Worm (Caenorhabditis elegans) whole organism, L1 larva: Measurements from ENCODE around the gene ttr-14.

Experiments
- C16A3.4 ChIP-seq: fragments of 150-350 bp; optimal IDR thresholded peaks from 2 replicates; lab custom pipeline; 2014; ENCODE audit warnings: missing biosample characterization, missing genetic modification characterization
- F16B12.6 ChIP-seq: fragments of 150-350 bp; optimal IDR thresholded peaks from 2 replicates; lab custom pipeline; 2014; ENCODE audit warnings: missing biosample characterization, missing genetic modification characterization
- alr-1 ChIP-seq: fragments of 200-800 bp; sonication (Bioruptor generic); optimal IDR thresholded peaks from 2 replicates; lab custom pipeline; 2018; ENCODE audit warnings: borderline replicate concordance, mild to moderate bottlenecking, missing genetic modification characterization, missing compliant biosample characterization
- ama-1 ChIP-seq: fragments of 150-350 bp; optimal IDR thresholded peaks from 2 replicates; lab custom pipeline; 2014
- ceh-82 ChIP-seq, 3 experiments: fragments of 150-350 bp in 1 of 3; sonication (generic microtip) in 2 of 3; optimal IDR thresholded peaks; 2 replicates each; lab custom pipeline; 2014 to 2017; ENCODE audit warnings: missing biosample characterization in 3 of 3, missing genetic modification characterization in 3 of 3
- ceh-88 ChIP-seq: fragments of 200-800 bp; sonication (Bioruptor generic); IDR thresholded peaks from 2 replicates; pipeline ENCODE4 v1.3.6; 2022; ENCODE audit warnings: missing genetic modification characterization, missing compliant biosample characterization
- dsc-1 ChIP-seq: sonication (generic microtip); optimal IDR thresholded peaks from 2 replicates; lab custom pipeline; 2016; ENCODE audit warnings: mild to moderate bottlenecking, missing genetic modification characterization, missing compliant biosample characterization
- efl-1 ChIP-seq, 4 experiments: fragments of 150-350 bp; optimal IDR thresholded peaks in 3 of 4; peaks in 1 of 4; 1 replicate in 1 of 4; 2 replicates in 3 of 4; lab custom pipeline; 2014; ENCODE audit warnings: missing biosample characterization in 2 of 4, missing genetic modification characterization in 2 of 4, missing genetic modification reagents in 2 of 4
- egl-13 ChIP-seq: sonication (generic microtip); optimal IDR thresholded peaks from 2 replicates; lab custom pipeline; 2016; ENCODE audit warnings: missing genotype, missing genetic modification reagents, missing genetic modification characterization, missing compliant biosample characterization
- elt-2 ChIP-seq: sonication (generic microtip); optimal IDR thresholded peaks from 2 replicates; lab custom pipeline; 2016; ENCODE audit warnings: missing genetic modification characterization, mild to moderate bottlenecking, inconsistent platforms, missing compliant biosample characterization, missing genetic modification reagents
- ets-5 ChIP-seq: fragments of 200-800 bp; sonication (Bioruptor generic); IDR thresholded peaks from 2 replicates; pipeline ENCODE4 v1.3.6; 2022; ENCODE audit warnings: missing genetic modification characterization, missing compliant biosample characterization
- fkh-8 ChIP-seq: sonication (generic microtip); optimal IDR thresholded peaks from 2 replicates; lab custom pipeline; 2016; ENCODE audit warnings: mild to moderate bottlenecking, missing genetic modification characterization, missing compliant biosample characterization
- fos-1 ChIP-seq: fragments of 150-350 bp; optimal IDR thresholded peaks from 2 replicates; lab custom pipeline; 2014; ENCODE audit warnings: missing biosample characterization, missing genetic modification characterization
- grh-1 ChIP-seq: fragments of 200-800 bp; sonication (Bioruptor generic); IDR thresholded peaks from 2 replicates; pipeline ENCODE4 v1.3.6; 2022; ENCODE audit warnings: missing genetic modification reagents, missing genetic modification characterization, missing compliant biosample characterization
- hpl-2 ChIP-seq: fragments of 150-350 bp; optimal IDR thresholded peaks from 2 replicates; lab custom pipeline; 2014; ENCODE audit warnings: missing biosample characterization, missing genetic modification reagents, missing genetic modification characterization
- isw-1 ChIP-seq: fragments of 200-800 bp; sonication (Bioruptor generic); IDR thresholded peaks from 2 replicates; pipeline ENCODE4 v1.3.6; 2022; ENCODE audit warnings: missing genetic modification characterization, missing compliant biosample characterization
- lin-14 ChIP-seq: fragments of 200-800 bp; sonication (Bioruptor generic); optimal IDR thresholded peaks from 2 replicates; lab custom pipeline; 2018; ENCODE audit warnings: mild to moderate bottlenecking, missing genetic modification characterization, moderate library complexity, missing compliant biosample characterization
- lin-15B ChIP-seq: fragments of 150-350 bp; sonication (generic microtip); optimal IDR thresholded peaks from 3 replicates; lab custom pipeline; 2014; ENCODE audit warnings: missing biosample characterization, missing genetic modification characterization
- lin-39 ChIP-seq: fragments of 150-350 bp; optimal IDR thresholded peaks from 2 replicates; lab custom pipeline; 2014; ENCODE audit warnings: missing biosample characterization, missing genetic modification reagents, missing genetic modification characterization
- lsy-2 ChIP-seq, 2 experiments: fragments of 150-350 bp; optimal IDR thresholded peaks; 2 replicates each; lab custom pipeline; 2014; ENCODE audit warnings: missing biosample characterization in 2 of 2, missing genetic modification characterization in 2 of 2
- mab-9 ChIP-seq: fragments of 200-800 bp; sonication (Bioruptor generic); IDR thresholded peaks from 2 replicates; pipeline ENCODE4 v1.3.6; 2022; ENCODE audit warnings: missing genetic modification reagents, missing genetic modification characterization, missing compliant biosample characterization
- mdl-1 ChIP-seq, 2 experiments: fragments of 150-350 bp; optimal IDR thresholded peaks; 2 replicates each; lab custom pipeline; 2014 to 2017; ENCODE audit warnings: missing biosample characterization in 2 of 2, missing genetic modification characterization in 2 of 2, inconsistent platforms in 1 of 2
- mep-1 ChIP-seq: fragments of 150-350 bp; optimal IDR thresholded peaks from 2 replicates; lab custom pipeline; 2014; ENCODE audit warnings: missing biosample characterization, missing genetic modification characterization
- nhr-19 ChIP-seq: fragments of 200-800 bp; sonication (Bioruptor generic); conservative IDR thresholded peaks from 2 replicates; pipeline ENCODE4 v1.3.6; 2022; ENCODE audit warnings: missing genetic modification characterization, missing compliant biosample characterization
- nhr-20 ChIP-seq: sonication (generic microtip); optimal IDR thresholded peaks from 2 replicates; lab custom pipeline; 2016; ENCODE audit warnings: mild to moderate bottlenecking, missing genetic modification characterization, missing compliant biosample characterization
- nhr-237 ChIP-seq: fragments of 150-350 bp; optimal IDR thresholded peaks from 2 replicates; lab custom pipeline; 2014; ENCODE audit warnings: missing biosample characterization, missing genetic modification characterization
- nhr-47 ChIP-seq: sonication (generic microtip); optimal IDR thresholded peaks from 2 replicates; lab custom pipeline; 2016; ENCODE audit warnings: mild to moderate bottlenecking, missing genetic modification characterization, moderate library complexity, missing compliant biosample characterization
- nhr-71 ChIP-seq: sonication (generic microtip); optimal IDR thresholded peaks from 2 replicates; lab custom pipeline; 2016; ENCODE audit warnings: mild to moderate bottlenecking, missing genetic modification characterization, moderate library complexity, missing compliant biosample characterization
- nhr-77 ChIP-seq: fragments of 150-350 bp; optimal IDR thresholded peaks from 2 replicates; lab custom pipeline; 2014; ENCODE audit warnings: missing biosample characterization, missing genetic modification characterization
- nhr-85 ChIP-seq: sonication (generic microtip); peaks from one replicate; lab custom pipeline; 2016; ENCODE audit warnings: missing genetic modification characterization, inconsistent platforms, missing compliant biosample characterization
- nhr-90 ChIP-seq: sonication (generic microtip); optimal IDR thresholded peaks from 2 replicates; lab custom pipeline; 2016; ENCODE audit warnings: mild to moderate bottlenecking, missing genetic modification characterization, missing compliant biosample characterization; ENCODE audit not compliant: poor library complexity
- rnt-1 ChIP-seq: sonication (generic microtip); optimal IDR thresholded peaks from 2 replicates; lab custom pipeline; 2016; ENCODE audit warnings: mild to moderate bottlenecking, missing genetic modification characterization, moderate library complexity, missing compliant biosample characterization
- skn-1 ChIP-seq: fragments of 150-350 bp; optimal IDR thresholded peaks from 2 replicates; lab custom pipeline; 2014; ENCODE audit warnings: missing biosample characterization, missing genetic modification characterization
- snpc-4 ChIP-seq: fragments of 150-350 bp; optimal IDR thresholded peaks from 2 replicates; lab custom pipeline; 2014; ENCODE audit warnings: missing biosample characterization, missing genetic modification characterization
- snu-23 ChIP-seq: sonication (generic microtip); optimal IDR thresholded peaks from 2 replicates; lab custom pipeline; 2016; ENCODE audit warnings: missing genetic modification characterization, missing compliant biosample characterization
- sptf-1 ChIP-seq: fragments of 150-350 bp; optimal IDR thresholded peaks from 2 replicates; lab custom pipeline; 2014; ENCODE audit warnings: missing biosample characterization, missing genetic modification characterization
- swsn-7 ChIP-seq: sonication (generic microtip); optimal IDR thresholded peaks from 2 replicates; lab custom pipeline; 2016; ENCODE audit warnings: missing genetic modification characterization, missing compliant biosample characterization
- tbx-2 ChIP-seq: sonication (generic microtip); optimal IDR thresholded peaks from 2 replicates; lab custom pipeline; 2016; ENCODE audit warnings: missing genetic modification characterization, missing compliant biosample characterization
- unc-130 ChIP-seq: fragments of 150-350 bp; optimal IDR thresholded peaks from 2 replicates; lab custom pipeline; 2017; ENCODE audit warnings: missing biosample characterization, missing genetic modification characterization, inconsistent platforms
- unc-86 ChIP-seq: sonication (generic microtip); optimal IDR thresholded peaks from 2 replicates; lab custom pipeline; 2016; ENCODE audit warnings: missing genetic modification characterization, missing compliant biosample characterization
- xbp-1 ChIP-seq: sonication (generic microtip); optimal IDR thresholded peaks from 2 replicates; lab custom pipeline; 2016; ENCODE audit warnings: missing genetic modification characterization, missing compliant biosample characterization
- ztf-11 ChIP-seq, 2 experiments: sonication (generic microtip); optimal IDR thresholded peaks; 2 replicates each; lab custom pipeline; 2016 to 2017; ENCODE audit warnings: missing genetic modification characterization in 2 of 2, missing biosample characterization in 1 of 2, missing compliant biosample characterization in 1 of 2

Gene ttr-14

DNA sequence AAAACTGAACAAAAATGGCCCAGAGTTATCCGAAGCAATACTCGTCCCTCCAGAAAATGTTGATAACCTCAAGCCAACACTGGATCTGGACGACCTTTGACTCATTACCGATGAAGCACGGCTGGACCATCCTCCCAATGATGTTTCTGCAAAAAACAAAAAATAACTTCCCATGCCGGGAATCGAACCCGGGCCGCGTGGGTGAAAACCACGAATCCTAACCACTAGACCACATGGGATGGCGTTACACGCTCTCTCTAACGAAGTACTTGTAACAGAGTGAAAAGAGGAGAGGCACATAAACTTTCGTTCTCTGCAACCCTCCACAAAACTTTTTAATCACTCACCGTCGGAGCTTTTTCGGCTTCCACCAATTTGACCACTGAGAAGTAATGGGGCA is 33.9 kb downstream of the ttr-14 start:
- TF ChIP-seq grh-1 (GFP tag; lab: Robert Waterston, UW) (0 out of 2 replicates have a peak, but pooled peaks have one; percentile 5), lin-15B (no peak), nhr-71 (peak; percentile 68), mab-9 (peak; percentile 53; the same call in 1 of the 2 replicates), elt-2 (tag; lab: Kevin White, UChicago) (peak; percentile 13), rnt-1 (tag; lab: Kevin White, UChicago) (peak; percentile 71), egl-13 (tag; lab: Kevin White, UChicago) (no peak), lin-14 (GFP tag; lab: Kevin White, UChicago) (peak; percentile 61), unc-130 (tag; lab: Kevin White, UChicago) (peak; percentile 40), fos-1 (no peak), nhr-90 (tag; lab: Kevin White, UChicago) (peak; percentile 48), dsc-1 (tag; lab: Kevin White, UChicago) (peak; percentile 49), nhr-19 (peak; percentile 75), nhr-20 (tag; lab: Kevin White, UChicago) (peak; percentile 58), ceh-88 (peak; percentile 49), ztf-11 (tag; optimal IDR thresholded peaks at IDR 0.05; lab: Kevin White, UChicago) (no peak), mdl-1 (tag; optimal IDR thresholded peaks at IDR 0.05; lab: Kevin White, UChicago) (peak in 1 of 2 experiments; percentile 46), ama-1 (lab: Kevin White, UChicago) (no peak), fkh-8 (tag; lab: Kevin White, UChicago) (peak; percentile 38), snpc-4 (tag; lab: Kevin White, UChicago) (peak; percentile 10), lsy-2 (tag; optimal IDR thresholded peaks at IDR 0.05; lab: Kevin White, UChicago) (no peak), nhr-47 (tag; lab: Kevin White, UChicago) (peak; percentile 69), nhr-85 (tag; lab: Kevin White, UChicago) (peak; percentile 49), xbp-1 (tag; lab: Kevin White, UChicago) (peak; percentile 35), skn-1 (no peak), ceh-82 (tag; optimal IDR thresholded peaks at IDR 0.05; lab: Kevin White, UChicago) (peak in 2 of 3 experiments; percentile 23 to 49), alr-1 (tag; lab: Kevin White, UChicago) (no peak), C16A3.4 (tag; lab: Kevin White, UChicago) (peak; percentile 27), tbx-2 (tag; lab: Kevin White, UChicago) (peak; percentile 45), lin-39 (tag; lab: Kevin White, UChicago) (no peak), swsn-7 (tag; lab: Kevin White, UChicago) (peak; percentile 47), efl-1 (optimal IDR thresholded peaks at IDR 0.05; lab: Kevin White, UChicago) (peak in 1 of 2 experiments; percentile 4), efl-1 (GFP tag; optimal IDR thresholded peaks at IDR 0.05 in 1 of 2; lab: Kevin White, UChicago) (peak in 1 of 2 experiments; percentile 82), snu-23 (peak; percentile 72), sptf-1 (tag; lab: Kevin White, UChicago) (no peak), mep-1 (tag; lab: Kevin White, UChicago) (peak; percentile 54), unc-86 (tag; lab: Kevin White, UChicago) (peak; percentile 18), nhr-237 (no peak), isw-1 (GFP tag; lab: Robert Waterston, UW) (peak; percentile 24; the same call in 1 of the 2 replicates)

DNA sequence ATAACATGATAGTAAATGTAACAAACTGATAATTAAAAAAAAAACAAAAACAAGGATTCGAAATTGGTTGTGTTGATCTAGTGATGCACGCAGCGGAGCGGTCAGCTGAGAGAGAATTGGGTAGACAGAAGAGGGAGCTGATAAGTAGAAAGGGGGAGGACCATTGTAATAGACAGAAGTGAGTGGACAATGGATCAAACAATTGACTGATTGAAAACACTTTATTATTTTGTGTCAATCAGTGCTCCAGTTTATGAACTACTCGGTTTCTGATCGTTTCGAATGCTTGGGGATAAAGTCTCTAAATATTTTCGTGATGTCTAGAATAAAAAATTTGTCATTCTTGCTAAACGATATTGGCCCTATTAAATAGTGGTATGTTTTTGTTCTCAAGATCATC is 47.3 kb downstream of the ttr-14 start:
- TF ChIP-seq ets-5 (GFP tag; lab: Robert Waterston, UW), result no peak
- TF ChIP-seq nhr-85 (tag; lab: Kevin White, UChicago), result no peak
- no peak for TF ChIP-seq nhr-77 (tag; lab: Kevin White, UChicago)
- no peak for TF ChIP-seq F16B12.6 (tag; lab: Kevin White, UChicago)
- TF ChIP-seq efl-1 (optimal IDR thresholded peaks at IDR 0.05; lab: Kevin White, UChicago), result no peak
- TF ChIP-seq efl-1 (GFP tag; optimal IDR thresholded peaks at IDR 0.05 in 1 of 2; lab: Kevin White, UChicago), result peak in 1 of 2 experiments; percentile 39
- TF ChIP-seq hpl-2 (GFP tag; lab: Kevin White, UChicago), result no peak
- peak; percentile 21 for TF ChIP-seq rnt-1 (tag; lab: Kevin White, UChicago)
